Worm (Caenorhabditis elegans) whole organism, L2 larva: ENCODE results near the gene hrg-5.
A peak's percentile ranks its signal among the peaks of the same experiment; 100 is the strongest.

ENCODE experiments used
- C34F6.9 ChIP-seq: fragments of 150-350 bp; optimal IDR thresholded peaks from 2 replicates; lab custom pipeline; 2014; ENCODE audit warnings: missing biosample characterization, missing genetic modification characterization
- F13H6.1 ChIP-seq: sonication (generic microtip); optimal IDR thresholded peaks from 2 replicates; lab custom pipeline; 2016; ENCODE audit warnings: missing genetic modification characterization, missing compliant biosample characterization
- R02D3.7 ChIP-seq: fragments of 150-350 bp; optimal IDR thresholded peaks from 2 replicates; lab custom pipeline; 2014; ENCODE audit warnings: missing biosample characterization, missing genetic modification characterization
- Y55F3AM.14 ChIP-seq: fragments of 200-800 bp; sonication (Bioruptor generic); optimal IDR thresholded peaks from 2 replicates; lab custom pipeline; 2018; ENCODE audit warnings: mild to moderate bottlenecking, missing genetic modification characterization, missing compliant biosample characterization
- ZK546.5 ChIP-seq: sonication (generic microtip); optimal IDR thresholded peaks from 2 replicates; lab custom pipeline; 2017; ENCODE audit warnings: missing biosample characterization, missing genetic modification characterization
- aly-2 ChIP-seq: fragments of 150-350 bp; optimal IDR thresholded peaks from 2 replicates; lab custom pipeline; 2014; ENCODE audit warnings: missing biosample characterization, missing genetic modification characterization
- ama-1 ChIP-seq: fragments of 150-350 bp; optimal IDR thresholded peaks from 2 replicates; lab custom pipeline; 2018; ENCODE audit warnings: inconsistent platforms
- blmp-1 ChIP-seq: sonication (generic microtip); optimal IDR thresholded peaks from 2 replicates; lab custom pipeline; 2017; ENCODE audit warnings: missing genetic modification characterization, mild to moderate bottlenecking, missing compliant biosample characterization, antibody characterized with exemption, moderate library complexity; ENCODE audit not compliant: insufficient read depth
- ceh-16 ChIP-seq: fragments of 150-350 bp; optimal IDR thresholded peaks from 2 replicates; lab custom pipeline; 2014; ENCODE audit warnings: missing biosample characterization, missing genetic modification characterization
- ceh-82 ChIP-seq: fragments of 150-350 bp; optimal IDR thresholded peaks from 2 replicates; lab custom pipeline; 2014; ENCODE audit warnings: missing biosample characterization, missing genetic modification characterization
- crh-2 ChIP-seq: sonication (generic microtip); optimal IDR thresholded peaks from 2 replicates; lab custom pipeline; 2017; ENCODE audit warnings: missing biosample characterization, missing genetic modification characterization
- dmd-4 ChIP-seq: sonication (generic microtip); optimal IDR thresholded peaks from 2 replicates; lab custom pipeline; 2017; ENCODE audit warnings: missing biosample characterization, missing genetic modification characterization
- elt-1 ChIP-seq: fragments of 150-350 bp; optimal IDR thresholded peaks from 2 replicates; lab custom pipeline; 2014; ENCODE audit warnings: missing biosample characterization, missing genetic modification characterization
- elt-3 ChIP-seq: sonication (generic microtip); optimal IDR thresholded peaks from 2 replicates; lab custom pipeline; 2017; ENCODE audit warnings: missing biosample characterization, missing genetic modification characterization
- fos-1 ChIP-seq: fragments of 150-350 bp; optimal IDR thresholded peaks from 2 replicates; lab custom pipeline; 2014; ENCODE audit warnings: missing biosample characterization, missing genetic modification characterization
- gmeb-1 ChIP-seq: fragments of 150-350 bp; optimal IDR thresholded peaks from 2 replicates; lab custom pipeline; 2014; ENCODE audit warnings: missing biosample characterization, missing genetic modification characterization
- lin-11 ChIP-seq: fragments of 150-350 bp; sonication (generic microtip); optimal IDR thresholded peaks from 2 replicates; lab custom pipeline; 2014; ENCODE audit warnings: missing biosample characterization, missing genetic modification characterization, inconsistent platforms, mixed read lengths
- lin-13 ChIP-seq: fragments of 150-350 bp; optimal IDR thresholded peaks from 2 replicates; lab custom pipeline; 2014; ENCODE audit warnings: missing biosample characterization, missing genetic modification reagents, missing genetic modification characterization
- lin-39 ChIP-seq: fragments of 150-350 bp; optimal IDR thresholded peaks from 2 replicates; lab custom pipeline; 2014; ENCODE audit warnings: missing biosample characterization, missing genetic modification reagents, missing genetic modification characterization
- lsy-2 ChIP-seq, 2 experiments: fragments of 150-350 bp in 1 of 2; sonication (generic microtip) in 1 of 2; optimal IDR thresholded peaks; 2 replicates each; lab custom pipeline; 2014 to 2017; ENCODE audit warnings: missing biosample characterization in 2 of 2, missing genetic modification characterization in 2 of 2
- mab-5 ChIP-seq: fragments of 150-350 bp; optimal IDR thresholded peaks from 2 replicates; lab custom pipeline; 2014; ENCODE audit warnings: missing biosample characterization, missing genetic modification characterization
- mbf-1 ChIP-seq: sonication (generic microtip); optimal IDR thresholded peaks from 2 replicates; lab custom pipeline; 2017; ENCODE audit warnings: missing biosample characterization, missing genetic modification characterization
- mdl-1 ChIP-seq, 2 experiments: fragments of 150-350 bp in 1 of 2; sonication (generic microtip) in 1 of 2; optimal IDR thresholded peaks; 2 replicates each; lab custom pipeline; 2017; ENCODE audit warnings: missing biosample characterization in 2 of 2, missing genetic modification characterization in 2 of 2
- nhr-10 ChIP-seq: sonication (generic microtip); optimal IDR thresholded peaks from 2 replicates; lab custom pipeline; 2017; ENCODE audit warnings: missing biosample characterization, missing genetic modification characterization
- nhr-11 ChIP-seq: fragments of 150-350 bp; optimal IDR thresholded peaks from 2 replicates; lab custom pipeline; 2014; ENCODE audit warnings: missing biosample characterization, missing genetic modification characterization
- nhr-12 ChIP-seq: fragments of 150-350 bp; optimal IDR thresholded peaks from 2 replicates; lab custom pipeline; 2014; ENCODE audit warnings: missing biosample characterization, missing genetic modification characterization
- nhr-129 ChIP-seq: fragments of 150-350 bp; optimal IDR thresholded peaks from 2 replicates; lab custom pipeline; 2014; ENCODE audit warnings: missing biosample characterization, missing genetic modification characterization
- nhr-21 ChIP-seq: fragments of 150-350 bp; optimal IDR thresholded peaks from 2 replicates; lab custom pipeline; 2014; ENCODE audit warnings: missing biosample characterization, missing genetic modification characterization
- nhr-23 ChIP-seq: fragments of 150-350 bp; optimal IDR thresholded peaks from 2 replicates; lab custom pipeline; 2014; ENCODE audit warnings: missing biosample characterization, missing genetic modification reagents, missing genetic modification characterization
- nhr-237 ChIP-seq: fragments of 150-350 bp; optimal IDR thresholded peaks from 2 replicates; lab custom pipeline; 2014; ENCODE audit warnings: missing biosample characterization, missing genetic modification characterization
- nhr-25 ChIP-seq: fragments of 150-350 bp; sonication (generic microtip); optimal IDR thresholded peaks from 3 replicates; lab custom pipeline; 2014; ENCODE audit warnings: missing biosample characterization, missing genetic modification characterization
- nhr-6 ChIP-seq: fragments of 150-350 bp; optimal IDR thresholded peaks from 2 replicates; lab custom pipeline; 2014; ENCODE audit warnings: missing biosample characterization, missing genetic modification characterization
- nhr-77 ChIP-seq: fragments of 150-350 bp; optimal IDR thresholded peaks from 2 replicates; lab custom pipeline; 2014; ENCODE audit warnings: missing biosample characterization, missing genetic modification characterization
- peb-1 ChIP-seq: fragments of 150-350 bp; optimal IDR thresholded peaks from 2 replicates; lab custom pipeline; 2014; ENCODE audit warnings: missing biosample characterization, missing genetic modification characterization
- sem-4 ChIP-seq: fragments of 150-350 bp; optimal IDR thresholded peaks from 2 replicates; lab custom pipeline; 2014; ENCODE audit warnings: missing biosample characterization, missing genetic modification reagents, missing genetic modification characterization
- skn-1 ChIP-seq: sonication (generic microtip); optimal IDR thresholded peaks from 2 replicates; lab custom pipeline; 2017; ENCODE audit warnings: missing biosample characterization, missing genetic modification characterization
- sma-3 ChIP-seq: sonication (generic microtip); optimal IDR thresholded peaks from 2 replicates; lab custom pipeline; 2016; ENCODE audit warnings: missing genetic modification reagents, missing genetic modification characterization, missing compliant biosample characterization
- sma-9 ChIP-seq, 2 experiments: fragments of 150-350 bp in 1 of 2; sonication (generic microtip) in 1 of 2; optimal IDR thresholded peaks; 2 replicates each; lab custom pipeline; 2014 to 2016; ENCODE audit warnings: missing genetic modification characterization in 2 of 2, mild to moderate bottlenecking in 1 of 2, missing biosample characterization in 1 of 2, missing compliant biosample characterization in 1 of 2, missing genetic modification reagents in 1 of 2, moderate library complexity in 1 of 2
- snpc-4 ChIP-seq: fragments of 150-350 bp; optimal IDR thresholded peaks from 2 replicates; lab custom pipeline; 2014; ENCODE audit warnings: missing biosample characterization, missing genetic modification characterization
- unc-39 ChIP-seq: fragments of 150-350 bp; optimal IDR thresholded peaks from 2 replicates; lab custom pipeline; 2014; ENCODE audit warnings: missing biosample characterization, missing genetic modification characterization
- unc-55 ChIP-seq: fragments of 150-350 bp; sonication (generic microtip); optimal IDR thresholded peaks from 3 replicates; lab custom pipeline; 2014; ENCODE audit warnings: missing biosample characterization, missing genetic modification reagents, missing genetic modification characterization
- unc-62 ChIP-seq: fragments of 150-350 bp; optimal IDR thresholded peaks from 2 replicates; lab custom pipeline; 2014; ENCODE audit warnings: missing biosample characterization, missing genetic modification reagents, missing genetic modification characterization
- zag-1 ChIP-seq: fragments of 150-350 bp; optimal IDR thresholded peaks from 2 replicates; lab custom pipeline; 2014; ENCODE audit warnings: missing biosample characterization, missing genetic modification characterization
- ztf-1 ChIP-seq: fragments of 200-800 bp; sonication (Bioruptor generic); conservative IDR thresholded peaks from 2 replicates; pipeline ENCODE4 v1.3.6; 2022; ENCODE audit warnings: missing genetic modification characterization, missing compliant biosample characterization
- ztf-11 ChIP-seq: sonication (generic microtip); optimal IDR thresholded peaks from 2 replicates; lab custom pipeline; 2017; ENCODE audit warnings: missing biosample characterization, missing genetic modification characterization
- ztf-4 ChIP-seq: fragments of 150-350 bp; optimal IDR thresholded peaks from 2 replicates; lab custom pipeline; 2014; ENCODE audit warnings: missing biosample characterization, missing genetic modification characterization

Gene hrg-5

DNA sequence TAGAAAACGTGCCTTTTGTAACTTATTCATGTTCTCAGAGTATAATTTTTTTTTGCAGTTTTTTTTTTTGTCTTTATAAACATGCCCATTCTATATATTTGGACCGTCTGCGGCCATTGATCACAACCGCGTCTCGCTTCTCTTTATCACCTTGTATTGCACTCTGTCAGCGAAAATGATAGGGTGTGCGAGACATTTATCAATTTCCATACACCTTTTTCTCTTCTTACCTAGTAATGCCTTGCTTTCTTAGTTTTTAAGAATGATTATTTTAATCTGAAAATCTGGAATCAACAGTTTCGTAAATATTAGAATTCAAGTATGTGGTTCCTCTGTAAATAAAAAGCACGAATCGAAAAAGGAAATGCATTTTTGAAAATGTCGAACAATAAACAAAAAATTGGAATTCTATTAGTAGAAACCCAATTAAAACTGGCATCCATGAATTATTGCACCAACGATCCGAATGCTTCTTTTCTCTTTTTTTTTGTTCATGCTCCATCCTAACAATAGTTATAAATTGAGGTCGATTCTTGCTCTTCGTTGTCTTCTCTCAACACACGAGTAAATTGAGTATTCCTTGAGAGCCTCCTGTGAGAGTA, 8.0 kb upstream of the hrg-5 start:
- peak in 1 of 2 experiments; percentile 33 for TF ChIP-seq lsy-2 (tag; optimal IDR thresholded peaks at IDR 0.05; lab: Kevin White, UChicago)
- TF ChIP-seq zag-1 (tag; lab: Kevin White, UChicago) = peak; percentile 22
- no peak for TF ChIP-seq lin-13 (GFP tag; lab: Kevin White, UChicago)
- peak; percentile 73 for TF ChIP-seq fos-1
- no peak for TF ChIP-seq ceh-16 (tag; lab: Kevin White, UChicago)
- TF ChIP-seq ztf-1 (GFP tag; lab: Robert Waterston, UW) = no peak
- TF ChIP-seq, all 48 proteins: peak for 3

DNA sequence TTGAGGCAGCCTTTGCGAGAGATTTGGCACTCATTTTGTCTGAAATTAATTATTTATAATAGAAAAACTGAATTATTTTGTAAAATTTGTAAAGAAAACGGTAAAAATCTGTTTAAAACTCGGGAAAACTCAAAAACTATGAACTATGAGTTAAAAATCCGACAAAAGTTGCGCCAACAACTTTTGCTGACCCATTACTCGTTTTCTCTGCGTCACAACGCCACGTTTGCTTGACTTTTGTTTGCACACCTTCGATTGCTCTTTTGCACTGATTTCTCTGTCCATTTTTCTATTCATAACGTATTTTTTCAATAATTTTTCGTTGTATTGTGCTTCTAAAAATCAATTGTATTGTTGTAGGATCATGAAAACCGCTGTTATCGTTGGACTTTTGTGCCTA, 7.0 kb upstream of the hrg-5 start, which contains the start of gene fkb-1:
fkb-1 (plus strand) TSS at position 361 of the 400 bp plus-strand sequence.
- no peak for TF ChIP-seq snpc-4 (tag; lab: Kevin White, UChicago)
- TF ChIP-seq nhr-237 (tag; lab: Kevin White, UChicago) = no peak
- peak; percentile 42 for TF ChIP-seq sem-4 (tag; lab: Kevin White, UChicago)
- TF ChIP-seq lin-13 (GFP tag; lab: Kevin White, UChicago) = peak; percentile 50
- TF ChIP-seq nhr-129 (tag; lab: Kevin White, UChicago) = peak; percentile 72
- no peak for TF ChIP-seq ztf-4 (tag; lab: Kevin White, UChicago)
- TF ChIP-seq nhr-6 (tag; lab: Kevin White, UChicago) = peak; percentile 45
- no peak for TF ChIP-seq unc-39 (tag; lab: Kevin White, UChicago)
- TF ChIP-seq R02D3.7 (tag; lab: Kevin White, UChicago) = no peak
- no peak for TF ChIP-seq mdl-1 (tag; optimal IDR thresholded peaks at IDR 0.05; lab: Kevin White, UChicago)
- TF ChIP-seq sma-3 = peak; percentile 32
- peak; percentile 98 for TF ChIP-seq crh-2 (tag; lab: Kevin White, UChicago)
- TF ChIP-seq nhr-11 (tag; lab: Kevin White, UChicago) = no peak
- TF ChIP-seq nhr-23 (tag; lab: Kevin White, UChicago) = no peak
- no peak for TF ChIP-seq aly-2 (tag; lab: Kevin White, UChicago)
- no peak for TF ChIP-seq Y55F3AM.14 (GFP tag; lab: Kevin White, UChicago)
- no peak for TF ChIP-seq unc-62
- no peak for TF ChIP-seq mab-5 (tag; lab: Kevin White, UChicago)
- peak; percentile 77 for TF ChIP-seq zag-1 (tag; lab: Kevin White, UChicago)
- no peak for TF ChIP-seq nhr-10 (tag; lab: Kevin White, UChicago)
- no peak for TF ChIP-seq ceh-16 (tag; lab: Kevin White, UChicago)
- TF ChIP-seq ceh-82 (tag; lab: Kevin White, UChicago) = no peak
- peak; percentile 77 for TF ChIP-seq gmeb-1
- TF ChIP-seq mbf-1 (tag; lab: Kevin White, UChicago) = no peak
- no peak for TF ChIP-seq skn-1
- TF ChIP-seq sma-9 (GFP tag; optimal IDR thresholded peaks at IDR 0.05; lab: Kevin White, UChicago) = peak; percentile 76
- TF ChIP-seq sma-9 (tag; optimal IDR thresholded peaks at IDR 0.05; lab: Kevin White, UChicago) = no peak
- TF ChIP-seq nhr-25 = peak; percentile 38
- TF ChIP-seq lin-39 (tag; lab: Kevin White, UChicago) = no peak
- TF ChIP-seq dmd-4 (tag; lab: Kevin White, UChicago) = no peak
- peak; percentile 79 for TF ChIP-seq unc-55 (GFP tag; lab: Kevin White, UChicago)
- TF ChIP-seq ZK546.5 (tag; lab: Kevin White, UChicago) = no peak
- peak; percentile 44 for TF ChIP-seq lin-11
- TF ChIP-seq nhr-21 (tag; lab: Kevin White, UChicago) = peak; percentile 19
- TF ChIP-seq F13H6.1 (tag; lab: Kevin White, UChicago) = peak; percentile 59
- TF ChIP-seq nhr-12 (tag; lab: Kevin White, UChicago) = no peak
- TF ChIP-seq nhr-77 (tag; lab: Kevin White, UChicago) = no peak
- TF ChIP-seq blmp-1 = no peak
- no peak for TF ChIP-seq ztf-11 (tag; lab: Kevin White, UChicago)
- no peak for TF ChIP-seq peb-1 (tag; lab: Kevin White, UChicago)
- TF ChIP-seq elt-3 (tag; lab: Kevin White, UChicago) = no peak
- peak; percentile 74 for TF ChIP-seq fos-1
- TF ChIP-seq lsy-2 (tag; optimal IDR thresholded peaks at IDR 0.05; lab: Kevin White, UChicago) = peak; percentile 49 to 83
- TF ChIP-seq ama-1 (lab: Kevin White, UChicago) = no peak
- no peak for TF ChIP-seq elt-1 (tag; lab: Kevin White, UChicago)
- no peak for TF ChIP-seq ztf-1 (GFP tag; lab: Robert Waterston, UW)
- TF ChIP-seq C34F6.9 = peak; percentile 87
- TF ChIP-seq, all 48 proteins: peak for 17
